Worm (Caenorhabditis elegans) whole organism, midembryonic: ENCODE data around the gene nadk-1.

Source experiments
- T22C8.4 ChIP-seq: fragments of 200-800 bp; sonication (Bioruptor generic); IDR thresholded peaks from 2 replicates; pipeline ENCODE4 v1.3.6; 2022; ENCODE audit warnings: missing genetic modification characterization, missing compliant biosample characterization
- flt-1 ChIP-seq: fragments of 200-800 bp; sonication (Bioruptor generic); IDR thresholded peaks from 2 replicates; pipeline ENCODE4 v1.3.6; 2022; ENCODE audit warnings: missing genetic modification characterization, missing compliant biosample characterization
- klf-2 ChIP-seq: fragments of 200-800 bp; sonication (Bioruptor generic); conservative IDR thresholded peaks from 2 replicates; pipeline ENCODE4 v1.3.6; 2022; ENCODE audit warnings: missing genetic modification reagents, missing genetic modification characterization, missing compliant biosample characterization
- med-1 ChIP-seq: sonication (generic microtip); optimal IDR thresholded peaks from 2 replicates; lab custom pipeline; 2017; ENCODE audit warnings: missing genetic modification characterization, mild to moderate bottlenecking, missing compliant biosample characterization, antibody characterized with exemption, missing genetic modification reagents; ENCODE audit not compliant: insufficient read depth
- ref-1 ChIP-seq: fragments of 200-800 bp; sonication (Bioruptor generic); conservative IDR thresholded peaks from 2 replicates; pipeline ENCODE4 v1.3.6; 2022; ENCODE audit warnings: missing genetic modification reagents, missing genetic modification characterization, missing compliant biosample characterization

- TF ChIP-seq ref-1 (GFP tag; lab: Robert Waterston, UW) (no peak), flt-1 (GFP tag; lab: Robert Waterston, UW) (no peak), klf-2 (GFP tag; lab: Robert Waterston, UW) (no peak), T22C8.4 (no peak), med-1 (GFP tag; lab: Kevin White, UChicago) (no peak)
Observed at ce11 chrIV:1465462-1465861, 8.6 kb downstream of the nadk-1 start.
